Worm (Caenorhabditis elegans) whole organism, L1 larva: Measurements from ENCODE around the gene mrpl-42.

ENCODE experiments used
- ceh-82 ChIP-seq, 3 experiments: fragments of 150-350 bp in 1 of 3; sonication (generic microtip) in 2 of 3; optimal IDR thresholded peaks; 2 replicates each; lab custom pipeline; 2014 to 2017; ENCODE audit warnings: missing biosample characterization in 3 of 3, missing genetic modification characterization in 3 of 3
- dpl-1 ChIP-seq, 3 experiments: fragments of 150-350 bp in 2 of 3; sonication (generic microtip) in 1 of 3; optimal IDR thresholded peaks; 2 replicates each; lab custom pipeline; 2014 to 2017; ENCODE audit warnings: missing biosample characterization in 3 of 3, missing genetic modification characterization in 3 of 3, missing genetic modification reagents in 3 of 3
- hlh-4 ChIP-seq: sonication (generic microtip); optimal IDR thresholded peaks from 2 replicates; lab custom pipeline; 2016; ENCODE audit warnings: mild to moderate bottlenecking, missing genetic modification characterization, missing compliant biosample characterization
- unc-62 ChIP-seq: fragments of 150-350 bp; optimal IDR thresholded peaks from 2 replicates; lab custom pipeline; 2014; ENCODE audit warnings: missing biosample characterization, missing genetic modification reagents, missing genetic modification characterization

DNA sequence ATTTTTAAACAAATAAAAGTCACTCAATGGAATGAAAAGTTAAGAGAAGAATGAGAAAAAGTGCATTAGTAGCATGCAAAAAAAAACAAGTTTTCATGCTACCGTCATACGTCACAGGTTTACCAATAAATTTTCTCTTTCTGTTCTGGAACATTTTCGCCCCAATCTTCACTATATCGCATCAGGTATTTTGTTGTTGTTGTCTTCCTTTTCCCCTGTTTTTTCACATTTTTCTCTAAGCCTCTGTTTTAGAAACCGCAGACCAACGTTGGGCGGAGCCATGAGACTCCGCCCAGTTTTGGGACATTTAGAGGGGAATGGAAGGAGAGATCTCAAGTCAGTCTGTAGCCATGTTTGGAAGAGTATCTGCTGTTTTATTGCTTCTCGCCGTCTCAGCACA, 6.0 kb downstream of the mrpl-42 start, which contains the start of gene msa-1:
- TF ChIP-seq hlh-4: no peak
- TF ChIP-seq unc-62 (GFP tag; lab: Kevin White, UChicago): no peak
- no peak for TF ChIP-seq ceh-82 (tag; optimal IDR thresholded peaks at IDR 0.05; lab: Kevin White, UChicago)
- TF ChIP-seq dpl-1 (GFP tag; optimal IDR thresholded peaks at IDR 0.05; lab: Kevin White, UChicago): no peak
